Fruit fly (Drosophila melanogaster) whole organism: ENCODE measurements around the gene alphaSnap.

Experiments
- Dll ChIP-seq: fragments of >200 bp; optimal IDR thresholded peaks from 2 replicates; lab custom pipeline; 2017
- pan ChIP-seq: fragments of >200 bp; optimal IDR thresholded peaks from 2 replicates; lab custom pipeline; 2017
- psq ChIP-seq: fragments of >200 bp; optimal IDR thresholded peaks from 2 replicates; lab custom pipeline; 2017
- usp ChIP-seq: fragments of >200 bp; optimal IDR thresholded peaks from 2 replicates; lab custom pipeline; 2017; ENCODE audit warnings: missing biosample characterization, missing genetic modification characterization, mixed read lengths

DNA sequence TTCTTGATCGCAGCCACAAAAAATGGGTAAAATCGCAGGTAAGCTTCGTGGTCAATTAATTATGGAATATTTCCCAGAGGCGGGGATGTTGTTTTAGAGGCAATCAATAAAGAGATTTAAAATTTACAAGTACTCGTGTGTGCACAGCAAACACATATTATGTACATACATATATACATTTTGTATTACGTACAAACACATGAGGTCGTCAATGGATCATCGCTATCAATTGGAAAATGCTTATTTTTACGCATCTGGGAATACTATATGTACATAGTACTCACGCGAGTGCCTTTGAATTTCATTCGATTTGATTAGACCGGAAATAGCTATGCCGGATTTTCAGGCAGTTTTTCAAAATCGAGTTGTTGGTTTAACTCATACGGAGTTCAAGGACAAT lies 4.3 kb downstream of the alphaSnap start:
- TF ChIP-seq psq (lab: Kevin White, UChicago) (no peak), Dll (lab: Kevin White, UChicago) (no peak), usp (no peak), pan (lab: Kevin White, UChicago) (no peak)
